Fruit fly (Drosophila melanogaster) whole organism, embryonic: Measurements from ENCODE around the gene CG9747.

ENCODE experiments used
- CG10959 ChIP-seq: fragments of 200-800 bp; sonication (Bioruptor generic); IDR thresholded peaks from 2 replicates; pipeline ENCODE4 v1.3.6; 2022; ENCODE audit warnings: missing biosample characterization, missing genetic modification characterization
- CG11093 ChIP-seq: fragments of 200-800 bp; sonication (Bioruptor generic); IDR thresholded peaks from 3 replicates; pipeline ENCODE4 v1.3.6; 2022; ENCODE audit warnings: missing biosample characterization, missing genetic modification characterization
- CG11247 ChIP-seq: fragments of 200-800 bp; sonication (Bioruptor generic); IDR thresholded peaks from 2 replicates; pipeline ENCODE4 v1.3.6; 2022; ENCODE audit warnings: missing biosample characterization, missing genetic modification characterization
- CG17328 ChIP-seq: fragments of 200-800 bp; sonication (Bioruptor generic); IDR thresholded peaks from 2 replicates; pipeline ENCODE4 v1.3.6; 2022; ENCODE audit warnings: missing biosample characterization, missing genetic modification characterization
- CG18476 ChIP-seq: fragments of 200-800 bp; sonication (Bioruptor generic); optimal IDR thresholded peaks from 2 replicates; lab custom pipeline; 2016; ENCODE audit warnings: missing biosample characterization, mild to moderate bottlenecking, missing genetic modification characterization
- CG30020 ChIP-seq: fragments of 200-800 bp; optimal IDR thresholded peaks from 2 replicates; lab custom pipeline; 2019; ENCODE audit warnings: missing biosample characterization, mild to moderate bottlenecking, missing genetic modification characterization, moderate library complexity
- CG3838 ChIP-seq: fragments of 200-800 bp; sonication (Bioruptor generic); optimal IDR thresholded peaks from 3 replicates; lab custom pipeline; 2016; ENCODE audit warnings: missing biosample characterization, missing genetic modification characterization
- CG42726 ChIP-seq: fragments of 200-800 bp; sonication (Bioruptor generic); IDR thresholded peaks from 2 replicates; pipeline ENCODE4 v1.3.6; 2022; ENCODE audit warnings: missing biosample characterization, missing genetic modification characterization; ENCODE audit not compliant: partially characterized antibody
- CG4854 ChIP-seq: fragments of 200-800 bp; sonication (Bioruptor generic); optimal IDR thresholded peaks from 2 replicates; lab custom pipeline; 2016; ENCODE audit warnings: missing biosample characterization, missing genetic modification characterization, inconsistent platforms
- CG6765 ChIP-seq: fragments of 200-800 bp; sonication (Bioruptor generic); optimal IDR thresholded peaks from 3 replicates; lab custom pipeline; 2017; ENCODE audit warnings: missing biosample characterization, mild to moderate bottlenecking, missing genetic modification characterization
- CG6791 ChIP-seq: fragments of 200-800 bp; sonication (Bioruptor generic); IDR thresholded peaks from 3 replicates; pipeline ENCODE4 v1.3.6; 2022; ENCODE audit warnings: missing biosample characterization, missing genetic modification characterization; ENCODE audit not compliant: partially characterized antibody
- CG6813 ChIP-seq: fragments of 200-800 bp; sonication (Bioruptor generic); optimal IDR thresholded peaks from 2 replicates; lab custom pipeline; 2017; ENCODE audit warnings: missing biosample characterization, missing genetic modification characterization, mild to moderate bottlenecking, moderate library complexity, missing genetic modification reagents
- CG7839 ChIP-seq: fragments of 200-800 bp; sonication (Bioruptor generic); optimal IDR thresholded peaks from 3 replicates; lab custom pipeline; 2018; ENCODE audit warnings: missing biosample characterization, mild to moderate bottlenecking, missing genetic modification characterization, moderate library complexity
- CG9876 ChIP-seq: fragments of 200-800 bp; sonication (Bioruptor generic); optimal IDR thresholded peaks from 2 replicates; lab custom pipeline; 2016; ENCODE audit warnings: missing biosample characterization, missing genetic modification characterization
- D19A ChIP-seq: fragments of 200-800 bp; optimal IDR thresholded peaks from 3 replicates; lab custom pipeline; 2019; ENCODE audit warnings: missing biosample characterization, mild to moderate bottlenecking, missing genetic modification characterization, moderate library complexity
- Dek ChIP-seq: fragments of 200-800 bp; sonication (Bioruptor generic); optimal IDR thresholded peaks from 3 replicates; lab custom pipeline; 2019; ENCODE audit warnings: missing biosample characterization, mild to moderate bottlenecking, missing genetic modification characterization, moderate library complexity
- Doc3 ChIP-seq: fragments of 200-800 bp; sonication (Bioruptor generic); IDR thresholded peaks from 3 replicates; pipeline ENCODE4 v1.3.6; 2022; ENCODE audit warnings: missing biosample characterization, missing genetic modification characterization; ENCODE audit not compliant: partially characterized antibody
- Fer2 ChIP-seq: fragments of 200-800 bp; sonication (Bioruptor generic); optimal IDR thresholded peaks from 2 replicates; lab custom pipeline; 2018; ENCODE audit warnings: missing biosample characterization, mild to moderate bottlenecking, missing genetic modification characterization, moderate library complexity
- H15 ChIP-seq: fragments of 200-800 bp; sonication (Bioruptor generic); IDR thresholded peaks from 3 replicates; pipeline ENCODE4 v1.3.6; 2022; ENCODE audit warnings: missing biosample characterization, missing genetic modification characterization
- HLH3B ChIP-seq: fragments of 200-800 bp; sonication (Bioruptor generic); IDR thresholded peaks from 2 replicates; pipeline ENCODE4 v1.3.6; 2022; ENCODE audit warnings: missing biosample characterization, missing genetic modification characterization
- HLHmδ ChIP-seq: fragments of 200-800 bp; sonication (Bioruptor generic); optimal IDR thresholded peaks from 2 replicates; lab custom pipeline; 2018; ENCODE audit warnings: missing biosample characterization, mild to moderate bottlenecking, missing genetic modification characterization, moderate library complexity
- MTF-1 ChIP-seq: fragments of 200-800 bp; sonication (Bioruptor generic); optimal IDR thresholded peaks from 2 replicates; lab custom pipeline; 2018; ENCODE audit warnings: missing biosample characterization, mild to moderate bottlenecking, missing genetic modification characterization, borderline replicate concordance
- Max ChIP-seq: fragments of 200-800 bp; sonication (Bioruptor generic); optimal IDR thresholded peaks from 2 replicates; lab custom pipeline; 2016; ENCODE audit warnings: missing biosample characterization, mild to moderate bottlenecking, missing genetic modification characterization
- Myb ChIP-seq: fragments of 200-800 bp; sonication (Bioruptor generic); optimal IDR thresholded peaks from 2 replicates; lab custom pipeline; 2016; ENCODE audit warnings: missing biosample characterization, missing genetic modification characterization
- Rfx ChIP-seq: fragments of 200-800 bp; sonication (Bioruptor generic); IDR thresholded peaks from 2 replicates; pipeline ENCODE4 v1.3.6; 2022; ENCODE audit warnings: missing biosample characterization, missing genetic modification characterization
- TFAM ChIP-seq: fragments of 200-800 bp; sonication (Bioruptor generic); optimal IDR thresholded peaks from 2 replicates; lab custom pipeline; 2017; ENCODE audit warnings: missing biosample characterization, missing genetic modification characterization, inconsistent platforms
- Xbp1 ChIP-seq: fragments of 200-800 bp; sonication (Bioruptor generic); optimal IDR thresholded peaks from 3 replicates; lab custom pipeline; 2016; ENCODE audit warnings: missing biosample characterization, mild to moderate bottlenecking, missing genetic modification characterization
- ap ChIP-seq: fragments of 200-800 bp; sonication (Bioruptor generic); IDR thresholded peaks from 2 replicates; pipeline ENCODE4 v1.3.6; 2022; ENCODE audit warnings: missing biosample characterization, missing genetic modification characterization
- ara ChIP-seq: fragments of 200-800 bp; sonication (Bioruptor generic); IDR thresholded peaks from 2 replicates; pipeline ENCODE4 v1.3.6; 2022; ENCODE audit warnings: missing biosample characterization, missing genetic modification characterization
- bbx ChIP-seq: fragments of 200-800 bp; sonication (Bioruptor generic); IDR thresholded peaks from 2 replicates; pipeline ENCODE4 v1.3.6; 2022; ENCODE audit warnings: missing biosample characterization, missing genetic modification characterization; ENCODE audit not compliant: partially characterized antibody
- bsh ChIP-seq, 2 experiments: fragments of 200-800 bp; sonication (Bioruptor generic); optimal IDR thresholded peaks; 2 replicates each; lab custom pipeline; 2017 to 2018; ENCODE audit warnings: mild to moderate bottlenecking in 2 of 2, missing biosample characterization in 2 of 2, missing genetic modification characterization in 2 of 2, moderate library complexity in 1 of 2
- chn ChIP-seq: fragments of 200-800 bp; sonication (Bioruptor generic); optimal IDR thresholded peaks from 2 replicates; lab custom pipeline; 2016; ENCODE audit warnings: missing biosample characterization, missing genetic modification characterization
- dmrt99B ChIP-seq: fragments of 200-800 bp; sonication (Bioruptor generic); optimal IDR thresholded peaks from 2 replicates; lab custom pipeline; 2018; ENCODE audit warnings: missing biosample characterization, mild to moderate bottlenecking, missing genetic modification characterization, moderate library complexity
- en ChIP-seq: fragments of 200-800 bp; sonication (Bioruptor generic); optimal IDR thresholded peaks from 2 replicates; lab custom pipeline; 2016; ENCODE audit warnings: missing biosample characterization, missing genetic modification characterization
- fd3F ChIP-seq: fragments of 200-800 bp; sonication (Bioruptor generic); optimal IDR thresholded peaks from 2 replicates; lab custom pipeline; 2018; ENCODE audit warnings: missing biosample characterization, mild to moderate bottlenecking, missing genetic modification characterization, moderate library complexity
- grn ChIP-seq: fragments of 200-800 bp; sonication (Bioruptor generic); optimal IDR thresholded peaks from 3 replicates; lab custom pipeline; 2017; ENCODE audit warnings: missing biosample characterization, missing genetic modification characterization
- hth ChIP-seq: fragments of >200 bp; optimal IDR thresholded peaks from 2 replicates; lab custom pipeline; 2017; ENCODE audit warnings: inconsistent platforms
- inv ChIP-seq: fragments of 200-800 bp; sonication (Bioruptor generic); IDR thresholded peaks from 2 replicates; pipeline ENCODE4 v1.3.6; 2022; ENCODE audit warnings: missing biosample characterization, missing genetic modification characterization; ENCODE audit not compliant: partially characterized antibody
- mld ChIP-seq: fragments of 200-800 bp; sonication (Bioruptor generic); IDR thresholded peaks from 3 replicates; pipeline ENCODE4 v1.3.6; 2022; ENCODE audit warnings: missing biosample characterization, missing genetic modification characterization; ENCODE audit not compliant: partially characterized antibody
- nom ChIP-seq: fragments of 200-800 bp; sonication (Bioruptor generic); optimal IDR thresholded peaks from 2 replicates; lab custom pipeline; 2017; ENCODE audit warnings: missing biosample characterization, missing genetic modification characterization, mild to moderate bottlenecking, moderate library complexity, missing genetic modification reagents
- onecut ChIP-seq: fragments of 200-800 bp; sonication (Bioruptor generic); IDR thresholded peaks from 2 replicates; pipeline ENCODE4 v1.3.6; 2022; ENCODE audit warnings: missing biosample characterization, missing genetic modification characterization
- sima ChIP-seq: fragments of 200-800 bp; sonication (Bioruptor generic); optimal IDR thresholded peaks from 2 replicates; lab custom pipeline; 2016; ENCODE audit warnings: missing biosample characterization, missing genetic modification characterization
- sisA ChIP-seq: fragments of 200-800 bp; sonication (Bioruptor generic); IDR thresholded peaks from 2 replicates; pipeline ENCODE4 v1.3.6; 2022; ENCODE audit warnings: missing biosample characterization, missing genetic modification characterization
- slou ChIP-seq: fragments of 200-800 bp; sonication (Bioruptor generic); optimal IDR thresholded peaks from 3 replicates; lab custom pipeline; 2016; ENCODE audit warnings: missing biosample characterization, missing genetic modification characterization
- sr ChIP-seq: fragments of 200-800 bp; sonication (Bioruptor generic); IDR thresholded peaks from 3 replicates; pipeline ENCODE4 v1.3.6; 2022; ENCODE audit warnings: missing biosample characterization, missing genetic modification characterization
- twi ChIP-seq: fragments of 200-800 bp; optimal IDR thresholded peaks from 2 replicates; lab custom pipeline; 2019; ENCODE audit warnings: missing biosample characterization, mild to moderate bottlenecking, missing genetic modification characterization, moderate library complexity
- vnd ChIP-seq: fragments of 200-800 bp; sonication (Bioruptor generic); IDR thresholded peaks from 3 replicates; pipeline ENCODE4 v1.3.6; 2022; ENCODE audit warnings: missing biosample characterization, missing genetic modification characterization; ENCODE audit not compliant: partially characterized antibody

CG9747 gene

dm6 chr3R:30203104-30203986 lies 12.3 kb upstream of the CG9747 start (continued):
- TF ChIP-seq CG11247 (GFP tag; lab: Robert Waterston, UW) (peak; percentile 73), slou (GFP tag; lab: Kevin White, UChicago) (peak; percentile 91), onecut (peak; percentile 91), Max (GFP tag; lab: Kevin White, UChicago) (peak; percentile 97), D19A (tag; lab: Kevin White, UChicago) (peak; percentile 99), twi (tag; lab: Kevin White, UChicago) (peak; percentile 68), CG9876 (GFP tag; lab: Kevin White, UChicago) (peak; percentile 97), Doc3 (GFP tag; lab: Robert Waterston, UW) (no peak), inv (GFP tag; lab: Robert Waterston, UW) (no peak), CG7839 (tag; lab: Kevin White, UChicago) (peak; percentile 97), Fer2 (tag; lab: Kevin White, UChicago) (peak; percentile 82), grn (GFP tag; lab: Kevin White, UChicago) (peak; percentile 78), H15 (peak; percentile 79; the same call in 2 of the 3 replicates), ara (GFP tag; lab: Robert Waterston, UW) (peak; percentile 89), bbx (GFP tag; lab: Robert Waterston, UW) (0 out of 2 replicates have a peak, but pooled peaks have one; percentile 26), CG18476 (peak; percentile 96), chn (GFP tag; lab: Kevin White, UChicago) (peak; percentile 93), CG17328 (peak; percentile 70; the same call in 1 of the 2 replicates), dmrt99B (peak; percentile 97), CG42726 (GFP tag; lab: Robert Waterston, UW) (no peak), sisA (GFP tag; lab: Robert Waterston, UW) (peak; percentile 98), nom (peak; percentile 26), CG3838 (peak; percentile 96), mld (GFP tag; lab: Robert Waterston, UW) (no peak), MTF-1 (GFP tag; lab: Kevin White, UChicago) (peak; percentile 81), vnd (GFP tag; lab: Robert Waterston, UW) (no peak), CG11093 (GFP tag; lab: Robert Waterston, UW) (peak; percentile 90), Rfx (GFP tag; lab: Robert Waterston, UW) (peak; percentile 95), sima (peak; percentile 93), ap (GFP tag; lab: Robert Waterston, UW) (peak; percentile 96), fd3F (peak; percentile 89), hth (lab: Kevin White, UChicago) (no peak), CG6791 (GFP tag; lab: Robert Waterston, UW) (no peak), en (GFP tag; lab: Kevin White, UChicago) (peak; percentile 89), Myb (GFP tag; lab: Kevin White, UChicago) (peak; percentile 89), bsh (GFP tag; optimal IDR thresholded peaks at IDR 0.05; lab: Kevin White, UChicago) (peak; percentile 22 to 89), Dek (tag; lab: Kevin White, UChicago) (peak; percentile 91), Xbp1 (GFP tag; lab: Kevin White, UChicago) (peak; percentile 93), sr (GFP tag; lab: Robert Waterston, UW) (peak; percentile 44; the same call in 2 of the 3 replicates), HLHmδ (GFP tag; lab: Kevin White, UChicago) (peak; percentile 90), CG10959 (GFP tag; lab: Robert Waterston, UW) (peak; percentile 88), CG4854 (GFP tag; lab: Kevin White, UChicago) (peak; percentile 97), TFAM (GFP tag; lab: Kevin White, UChicago) (peak; percentile 87), CG6765 (GFP tag; lab: Kevin White, UChicago) (peak; percentile 90), HLH3B (GFP tag; lab: Robert Waterston, UW) (peak; percentile 97), CG6813 (peak; percentile 93), CG30020 (tag; lab: Kevin White, UChicago) (peak; percentile 76)
